Fruit fly (Drosophila melanogaster): ENCODE results near the gene CG7906.

The CG7906 gene

DNA sequence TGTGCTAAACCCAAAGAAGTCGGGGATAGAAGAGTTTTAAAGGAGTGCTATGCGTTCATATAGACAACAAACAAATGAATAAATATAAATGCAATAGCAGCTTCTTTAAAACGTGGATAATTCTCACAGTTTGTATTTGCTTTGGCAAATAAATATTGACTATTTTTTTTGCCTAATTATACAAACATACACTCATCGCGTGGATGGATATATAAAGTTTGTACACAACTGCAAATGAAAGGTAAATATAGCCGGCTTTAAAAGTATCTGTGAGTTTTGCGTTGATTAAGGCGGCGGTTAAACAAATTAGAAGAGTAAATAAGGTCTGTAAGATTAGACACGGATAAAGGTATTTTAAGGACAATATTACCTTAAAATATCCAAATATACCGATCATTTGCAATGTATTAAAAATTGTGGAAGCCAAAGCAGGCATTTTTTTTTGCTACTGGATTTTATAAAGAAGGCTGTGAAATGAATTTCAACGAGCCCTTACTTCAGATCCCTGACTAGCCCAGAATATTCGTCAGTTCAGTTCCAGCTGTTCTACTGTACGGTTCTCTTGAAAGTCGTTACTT lies 18.7 kb upstream of the CG7906 start, which contains the start of gene CG7768:
TSS of gene CG7768 (plus strand) at position 528 of the 578 bp plus-strand sequence.
- TF ChIP-seq CG6276 (GFP tag; optimal IDR thresholded peaks at IDR 0.05) (no peak), CG32006 (GFP tag; optimal IDR thresholded peaks at IDR 0.05) (no peak), fkh (GFP tag; optimal IDR thresholded peaks at IDR 0.05) (peak; percentile 88), Eip78C (GFP tag) (peak; percentile 2), CG10669 (GFP tag; optimal IDR thresholded peaks at IDR 0.05) (no peak), eg (GFP tag; IDR thresholded peaks at IDR 0.05) (0 out of 3 replicates have a peak, but pooled peaks have one; percentile 38)

DNA sequence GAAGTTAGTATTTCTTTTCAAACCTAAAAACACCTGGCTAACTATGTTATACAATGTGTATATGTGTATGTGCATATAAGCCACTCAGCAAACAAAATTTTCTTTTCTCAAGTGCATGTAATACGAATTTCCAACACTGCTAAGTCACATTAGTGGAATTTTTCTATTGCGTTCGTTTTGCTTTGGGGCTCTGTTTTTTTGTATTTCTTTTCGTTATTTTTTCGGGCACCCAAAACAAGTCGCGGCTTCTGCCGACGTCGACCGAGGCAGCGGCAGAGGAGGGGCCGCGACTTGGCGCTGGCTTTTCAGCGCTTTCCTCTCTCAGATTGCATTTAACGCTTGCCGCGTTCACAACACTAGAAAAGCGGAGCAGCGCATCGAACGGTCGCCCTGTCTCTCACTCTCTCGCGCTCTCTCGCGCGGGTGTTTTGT lies 17.0 kb upstream of the CG7906 start:
- TF ChIP-seq CG3919 (GFP tag; optimal IDR thresholded peaks at IDR 0.05) (no peak), Sox15 (GFP tag; optimal IDR thresholded peaks at IDR 0.05) (no peak), dac (GFP tag; optimal IDR thresholded peaks at IDR 0.05) (no peak), CG1621 (tag; optimal IDR thresholded peaks at IDR 0.05) (no peak), Ets96B (tag; optimal IDR thresholded peaks at IDR 0.05) (no peak), Met (GFP tag; optimal IDR thresholded peaks at IDR 0.05) (no peak), dsx (GFP tag; optimal IDR thresholded peaks at IDR 0.05; ENCODE audit: poor library complexity, severe bottlenecking) (no peak), CG9139 (GFP tag; optimal IDR thresholded peaks at IDR 0.05) (no peak), net (GFP tag; optimal IDR thresholded peaks at IDR 0.05) (no peak), CG3032 (tag; optimal IDR thresholded peaks at IDR 0.05) (no peak), Eip93F (GFP tag; optimal IDR thresholded peaks at IDR 0.05) (no peak), CG11762 (GFP tag; optimal IDR thresholded peaks at IDR 0.05; ENCODE audit: insufficient read depth) (no peak), CG11294 (GFP tag; IDR thresholded peaks at IDR 0.05) (no peak; the same call in 1 of the 2 replicates), CG15336 (GFP tag; IDR thresholded peaks at IDR 0.05) (peak; percentile 51), OdsH (GFP tag; optimal IDR thresholded peaks at IDR 0.05) (peak; percentile 14), CG6276 (GFP tag; optimal IDR thresholded peaks at IDR 0.05) (peak; percentile 80), CG32006 (GFP tag; optimal IDR thresholded peaks at IDR 0.05) (peak; percentile 56), Smox (GFP tag; optimal IDR thresholded peaks at IDR 0.05) (no peak), spab (GFP tag; optimal IDR thresholded peaks at IDR 0.05) (no peak), CG7368 (GFP tag; optimal IDR thresholded peaks at IDR 0.05) (no peak), Hr39 (GFP tag; optimal IDR thresholded peaks at IDR 0.05) (no peak), CG31627 (GFP tag; optimal IDR thresholded peaks at IDR 0.05) (no peak), Hr4 (GFP tag; optimal IDR thresholded peaks at IDR 0.05) (peak; percentile 44), CG10631 (GFP tag; optimal IDR thresholded peaks at IDR 0.05) (no peak), Ets21C (GFP tag; optimal IDR thresholded peaks at IDR 0.05) (no peak), svp (GFP tag) (no peak), CG10669 (GFP tag; optimal IDR thresholded peaks at IDR 0.05) (no peak), cyc (GFP tag; optimal IDR thresholded peaks at IDR 0.05) (no peak), CG6854 (GFP tag; optimal IDR thresholded peaks at IDR 0.05) (no peak), Hr38 (GFP tag; optimal IDR thresholded peaks at IDR 0.05) (no peak), Lpt (GFP tag; optimal IDR thresholded peaks at IDR 0.05) (peak; percentile 29), Gug (GFP tag; IDR thresholded peaks at IDR 0.05) (0 out of 2 replicates have a peak, but pooled peaks have one; percentile 21), Eip78C (GFP tag) (peak; percentile 60), topi (GFP tag; optimal IDR thresholded peaks at IDR 0.05) (no peak), CG34406 (GFP tag; optimal IDR thresholded peaks at IDR 0.05) (no peak), Blimp-1 (GFP tag; optimal IDR thresholded peaks at IDR 0.05) (no peak), CG11902 (GFP tag; optimal IDR thresholded peaks at IDR 0.05) (no peak), CG4318 (GFP tag; optimal IDR thresholded peaks at IDR 0.05) (no peak), Sox102F (GFP tag; optimal IDR thresholded peaks at IDR 0.05) (no peak), CG6163 (GFP tag; IDR thresholded peaks at IDR 0.05) (peak; percentile 57; the same call in 1 of the 3 replicates), CG8319 (GFP tag; optimal IDR thresholded peaks at IDR 0.05) (no peak), fd85E (GFP tag; optimal IDR thresholded peaks at IDR 0.05) (no peak), CG16779 (tag; optimal IDR thresholded peaks at IDR 0.05) (no peak), achi (GFP tag; optimal IDR thresholded peaks at IDR 0.05) (no peak), salr (GFP tag; optimal IDR thresholded peaks at IDR 0.05) (peak in 1 of 2 experiments; percentile 10), fkh (GFP tag; optimal IDR thresholded peaks at IDR 0.05) (no peak), lz (GFP tag; optimal IDR thresholded peaks at IDR 0.05) (no peak), CG8119 (GFP tag; IDR thresholded peaks at IDR 0.05) (peak; percentile 67; the same call in 2 of the 3 replicates)
